Fruit fly (Drosophila melanogaster) whole organism, embryonic: Measurements from ENCODE around the gene CG42685.

Experiments used
- Antp ChIP-seq: fragments of 200-800 bp; sonication (Bioruptor generic); optimal IDR thresholded peaks from 3 replicates; lab custom pipeline; 2016; ENCODE audit warnings: missing biosample characterization, missing genetic modification characterization
- Bgb ChIP-seq: fragments of 200-800 bp; sonication (Bioruptor generic); IDR thresholded peaks from 2 replicates; pipeline ENCODE4 v1.3.6; 2022; ENCODE audit warnings: missing biosample characterization, missing genetic modification characterization; ENCODE audit not compliant: partially characterized antibody
- Blimp-1 ChIP-seq: fragments of 200-800 bp; sonication (Bioruptor generic); optimal IDR thresholded peaks from 3 replicates; lab custom pipeline; 2018; ENCODE audit warnings: missing biosample characterization, missing genetic modification characterization, mild to moderate bottlenecking, moderate library complexity, missing genetic modification reagents
- CG10209 ChIP-seq: fragments of 200-800 bp; sonication (Bioruptor generic); optimal IDR thresholded peaks from 3 replicates; lab custom pipeline; 2017; ENCODE audit warnings: missing biosample characterization, mild to moderate bottlenecking, missing genetic modification characterization, missing genetic modification reagents
- CG1024 ChIP-seq: fragments of 200-800 bp; sonication (Bioruptor generic); IDR thresholded peaks from 2 replicates; pipeline ENCODE4 v1.3.6; 2022; ENCODE audit warnings: missing biosample characterization, missing genetic modification characterization
- CG10267 ChIP-seq: fragments of 200-800 bp; sonication (Bioruptor generic); optimal IDR thresholded peaks from 2 replicates; lab custom pipeline; 2018; ENCODE audit warnings: missing biosample characterization, mild to moderate bottlenecking, missing genetic modification characterization, moderate library complexity
- CG10321 ChIP-seq: fragments of 200-800 bp; sonication (Bioruptor generic); IDR thresholded peaks from 2 replicates; pipeline ENCODE4 v1.3.6; 2022; ENCODE audit warnings: missing biosample characterization, missing genetic modification characterization
- CG11504 ChIP-seq: fragments of 200-800 bp; sonication (Bioruptor generic); optimal IDR thresholded peaks from 3 replicates; lab custom pipeline; 2019; ENCODE audit warnings: missing biosample characterization, mild to moderate bottlenecking, missing genetic modification characterization, moderate library complexity
- CG13424 ChIP-seq: fragments of 200-800 bp; sonication (Bioruptor generic); optimal IDR thresholded peaks from 2 replicates; lab custom pipeline; 2019; ENCODE audit warnings: missing biosample characterization, mild to moderate bottlenecking, missing genetic modification characterization, moderate library complexity
- CG14014 ChIP-seq: fragments of 200-800 bp; sonication (Bioruptor generic); IDR thresholded peaks from 2 replicates; pipeline ENCODE4 v1.3.6; 2022; ENCODE audit warnings: missing biosample characterization, missing genetic modification characterization
- CG14050 ChIP-seq: fragments of 200-800 bp; sonication (Bioruptor generic); IDR thresholded peaks from 3 replicates; pipeline ENCODE4 v1.3.6; 2022; ENCODE audit warnings: missing biosample characterization, missing genetic modification characterization
- CG15269 ChIP-seq: fragments of 200-800 bp; sonication (Bioruptor generic); optimal IDR thresholded peaks from 2 replicates; lab custom pipeline; 2018; ENCODE audit warnings: missing biosample characterization, mild to moderate bottlenecking, missing genetic modification characterization, moderate library complexity
- CG1529 ChIP-seq: fragments of 200-800 bp; sonication (Bioruptor generic); optimal IDR thresholded peaks from 3 replicates; lab custom pipeline; 2018; ENCODE audit warnings: missing biosample characterization, missing genetic modification characterization
- CG15601 ChIP-seq: fragments of 200-800 bp; sonication (Bioruptor generic); optimal IDR thresholded peaks from 3 replicates; lab custom pipeline; 2019; ENCODE audit warnings: missing biosample characterization, mild to moderate bottlenecking, missing genetic modification characterization, moderate library complexity
- CG1603 ChIP-seq: fragments of 200-800 bp; sonication (Bioruptor generic); optimal IDR thresholded peaks from 2 replicates; lab custom pipeline; 2019; ENCODE audit warnings: missing biosample characterization, mild to moderate bottlenecking, missing genetic modification characterization, moderate library complexity
- CG17912 ChIP-seq: fragments of 200-800 bp; sonication (Bioruptor generic); optimal IDR thresholded peaks from 2 replicates; lab custom pipeline; 2018; ENCODE audit warnings: missing biosample characterization, mild to moderate bottlenecking, missing genetic modification characterization
- CG3065 ChIP-seq: fragments of 200-800 bp; sonication (Bioruptor generic); optimal IDR thresholded peaks from 2 replicates; lab custom pipeline; 2016; ENCODE audit warnings: missing biosample characterization, missing genetic modification characterization
- CG31441 ChIP-seq: fragments of 200-800 bp; sonication (Bioruptor generic); IDR thresholded peaks from 2 replicates; pipeline ENCODE4 v1.3.6; 2022; ENCODE audit warnings: missing biosample characterization, missing genetic modification characterization
- CG3847 ChIP-seq: fragments of 200-800 bp; sonication (Bioruptor generic); IDR thresholded peaks from 2 replicates; pipeline ENCODE4 v1.3.6; 2022; ENCODE audit warnings: missing biosample characterization, missing genetic modification characterization
- CG5245 ChIP-seq: fragments of 200-800 bp; sonication (Bioruptor generic); optimal IDR thresholded peaks from 3 replicates; lab custom pipeline; 2016; ENCODE audit warnings: missing biosample characterization, missing genetic modification characterization
- CG7839 ChIP-seq: fragments of 200-800 bp; sonication (Bioruptor generic); optimal IDR thresholded peaks from 3 replicates; lab custom pipeline; 2018; ENCODE audit warnings: missing biosample characterization, mild to moderate bottlenecking, missing genetic modification characterization, moderate library complexity
- CHES-1-like ChIP-seq: fragments of 200-800 bp; sonication (Bioruptor generic); optimal IDR thresholded peaks from 2 replicates; lab custom pipeline; 2016; ENCODE audit warnings: missing biosample characterization, missing genetic modification characterization
- D ChIP-seq, 2 experiments: fragments of 200-800 bp in 1 of 2; fragments of >200 bp in 1 of 2; sonication (Bioruptor generic) in 1 of 2; optimal IDR thresholded peaks; 2 replicates in 1 of 2; 3 replicates in 1 of 2; lab custom pipeline; 2017; ENCODE audit warnings: mild to moderate bottlenecking in 1 of 2, missing biosample characterization in 1 of 2, missing genetic modification characterization in 1 of 2, missing genetic modification reagents in 1 of 2
- Doc3 ChIP-seq: fragments of 200-800 bp; sonication (Bioruptor generic); IDR thresholded peaks from 3 replicates; pipeline ENCODE4 v1.3.6; 2022; ENCODE audit warnings: missing biosample characterization, missing genetic modification characterization; ENCODE audit not compliant: partially characterized antibody
- E2f2 ChIP-seq: fragments of 200-800 bp; sonication (Bioruptor generic); IDR thresholded peaks from 2 replicates; pipeline ENCODE4 v1.3.6; 2022; ENCODE audit warnings: missing biosample characterization, missing genetic modification characterization
- Fer2 ChIP-seq: fragments of 200-800 bp; sonication (Bioruptor generic); optimal IDR thresholded peaks from 2 replicates; lab custom pipeline; 2018; ENCODE audit warnings: missing biosample characterization, mild to moderate bottlenecking, missing genetic modification characterization, moderate library complexity
- H2.0 ChIP-seq: fragments of 200-800 bp; sonication (Bioruptor generic); IDR thresholded peaks from 2 replicates; pipeline ENCODE4 v1.3.6; 2022; ENCODE audit warnings: missing biosample characterization, missing genetic modification characterization
- Hr3 ChIP-seq: fragments of 200-800 bp; sonication (Bioruptor generic); optimal IDR thresholded peaks from 3 replicates; lab custom pipeline; 2016; ENCODE audit warnings: missing biosample characterization, missing genetic modification characterization
- Meics ChIP-seq: fragments of 200-800 bp; sonication (Bioruptor generic); optimal IDR thresholded peaks from 2 replicates; lab custom pipeline; 2017; ENCODE audit warnings: missing biosample characterization, mild to moderate bottlenecking, missing genetic modification characterization
- Ptx1 ChIP-seq: fragments of 200-800 bp; sonication (Bioruptor generic); IDR thresholded peaks from 2 replicates; pipeline ENCODE4 v1.3.6; 2022; ENCODE audit warnings: missing biosample characterization, missing genetic modification characterization
- Ssrp ChIP-seq: fragments of 200-800 bp; sonication (Bioruptor generic); optimal IDR thresholded peaks from 2 replicates; lab custom pipeline; 2018; ENCODE audit warnings: missing biosample characterization, mild to moderate bottlenecking, missing genetic modification characterization, moderate library complexity
- TFAM ChIP-seq: fragments of 200-800 bp; sonication (Bioruptor generic); optimal IDR thresholded peaks from 2 replicates; lab custom pipeline; 2017; ENCODE audit warnings: missing biosample characterization, missing genetic modification characterization, inconsistent platforms
- Xbp1 ChIP-seq: fragments of 200-800 bp; sonication (Bioruptor generic); optimal IDR thresholded peaks from 3 replicates; lab custom pipeline; 2016; ENCODE audit warnings: missing biosample characterization, mild to moderate bottlenecking, missing genetic modification characterization
- amos ChIP-seq: fragments of 200-800 bp; sonication (Bioruptor generic); IDR thresholded peaks from 2 replicates; pipeline ENCODE4 v1.3.6; 2022; ENCODE audit warnings: missing biosample characterization, missing genetic modification characterization; ENCODE audit not compliant: partially characterized antibody
- chn ChIP-seq: fragments of 200-800 bp; sonication (Bioruptor generic); optimal IDR thresholded peaks from 2 replicates; lab custom pipeline; 2016; ENCODE audit warnings: missing biosample characterization, missing genetic modification characterization
- dan ChIP-seq: fragments of 200-800 bp; sonication (Bioruptor generic); IDR thresholded peaks from 2 replicates; pipeline ENCODE4 v1.3.6; 2022; ENCODE audit warnings: missing biosample characterization, missing genetic modification characterization
- dimm ChIP-seq: fragments of 200-800 bp; sonication (Bioruptor generic); IDR thresholded peaks from 2 replicates; pipeline ENCODE4 v1.3.6; 2022; ENCODE audit warnings: missing biosample characterization, missing genetic modification characterization
- dmrt11E ChIP-seq: fragments of 200-800 bp; sonication (Bioruptor generic); optimal IDR thresholded peaks from 3 replicates; lab custom pipeline; 2018; ENCODE audit warnings: missing biosample characterization, mild to moderate bottlenecking, missing genetic modification characterization, moderate library complexity
- dpn ChIP-seq, 2 experiments: fragments of 200-800 bp; sonication (Bioruptor generic); optimal IDR thresholded peaks; 3 replicates each; lab custom pipeline; 2016; ENCODE audit warnings: missing biosample characterization in 2 of 2, missing genetic modification characterization in 2 of 2
- ewg ChIP-seq: fragments of 200-800 bp; sonication (Bioruptor generic); optimal IDR thresholded peaks from 3 replicates; lab custom pipeline; 2017; ENCODE audit warnings: mild to moderate bottlenecking, missing biosample characterization, missing genetic modification reagents, missing genetic modification characterization
- grau ChIP-seq: fragments of 200-800 bp; optimal IDR thresholded peaks from 3 replicates; lab custom pipeline; 2019; ENCODE audit warnings: missing biosample characterization, mild to moderate bottlenecking, missing genetic modification characterization, moderate library complexity
- pita ChIP-seq: fragments of 200-800 bp; sonication (Bioruptor generic); optimal IDR thresholded peaks from 2 replicates; lab custom pipeline; 2017; ENCODE audit warnings: missing biosample characterization, mild to moderate bottlenecking, missing genetic modification characterization
- sens-2 ChIP-seq: fragments of 200-800 bp; sonication (Bioruptor generic); IDR thresholded peaks from 2 replicates; pipeline ENCODE4 v1.3.6; 2022; ENCODE audit warnings: missing biosample characterization, missing genetic modification characterization
- sima ChIP-seq: fragments of 200-800 bp; sonication (Bioruptor generic); optimal IDR thresholded peaks from 2 replicates; lab custom pipeline; 2016; ENCODE audit warnings: missing biosample characterization, missing genetic modification characterization
- sisA ChIP-seq: fragments of 200-800 bp; sonication (Bioruptor generic); IDR thresholded peaks from 2 replicates; pipeline ENCODE4 v1.3.6; 2022; ENCODE audit warnings: missing biosample characterization, missing genetic modification characterization
- sna ChIP-seq: fragments of 200-800 bp; sonication (Bioruptor generic); IDR thresholded peaks from 2 replicates; pipeline ENCODE4 v1.3.6; 2022; ENCODE audit warnings: missing biosample characterization, missing genetic modification characterization; ENCODE audit not compliant: partially characterized antibody
- sr ChIP-seq: fragments of 200-800 bp; sonication (Bioruptor generic); IDR thresholded peaks from 3 replicates; pipeline ENCODE4 v1.3.6; 2022; ENCODE audit warnings: missing biosample characterization, missing genetic modification characterization
- unc-4 ChIP-seq: fragments of 200-800 bp; sonication (Bioruptor generic); IDR thresholded peaks from 2 replicates; pipeline ENCODE4 v1.3.6; 2022; ENCODE audit warnings: missing biosample characterization, missing genetic modification characterization; ENCODE audit not compliant: partially characterized antibody
- zf30C ChIP-seq: fragments of 200-800 bp; sonication (Bioruptor generic); optimal IDR thresholded peaks from 3 replicates; lab custom pipeline; 2018; ENCODE audit warnings: missing biosample characterization, mild to moderate bottlenecking, missing genetic modification characterization
- zfh1 ChIP-seq: fragments of 200-800 bp; sonication (Bioruptor generic); IDR thresholded peaks from 3 replicates; pipeline ENCODE4 v1.3.6; 2022; ENCODE audit warnings: missing biosample characterization, missing genetic modification characterization

Gene CG42685

dm6 chr2L:14701495-14701894 lies 28.5 kb downstream of the CG42685 start (continued):
- peak; percentile 15 for TF ChIP-seq CG3065
- peak; percentile 79 for TF ChIP-seq CG1024 (GFP tag; lab: Robert Waterston, UW)
- TF ChIP-seq CG10209 (GFP tag; lab: Kevin White, UChicago), result peak; percentile 57
- TF ChIP-seq sima (GFP tag; lab: Kevin White, UChicago), result no peak
- TF ChIP-seq CHES-1-like (GFP tag; lab: Kevin White, UChicago), result no peak
- no peak for TF ChIP-seq sna
- no peak for TF ChIP-seq unc-4
- TF ChIP-seq Fer2 (tag; lab: Kevin White, UChicago), result no peak
- TF ChIP-seq Meics (GFP tag; lab: Kevin White, UChicago), result no peak
- no peak for TF ChIP-seq dan
- TF ChIP-seq Ptx1 (GFP tag; lab: Robert Waterston, UW), result peak; percentile 61
- peak in 1 of 2 experiments; percentile 38 for TF ChIP-seq dpn (GFP tag; optimal IDR thresholded peaks at IDR 0.05; lab: Kevin White, UChicago)
- no peak for TF ChIP-seq pita (GFP tag; lab: Kevin White, UChicago)
- TF ChIP-seq CG15601, result peak; percentile 55
- peak; percentile 39; the same call in 1 of the 2 replicates for TF ChIP-seq E2f2 (GFP tag; lab: Robert Waterston, UW)
- no peak for TF ChIP-seq CG3847 (GFP tag; lab: Robert Waterston, UW)
- peak; percentile 52 for TF ChIP-seq dimm (GFP tag; lab: Robert Waterston, UW)
- peak; percentile 39 for TF ChIP-seq CG13424 (tag; lab: Kevin White, UChicago)
- TF ChIP-seq CG11504 (tag; lab: Kevin White, UChicago), result peak; percentile 75
- peak; percentile 43; the same call in 1 of the 3 replicates for TF ChIP-seq CG14050 (GFP tag; lab: Robert Waterston, UW)
- no peak for TF ChIP-seq Antp (GFP tag; lab: Kevin White, UChicago)
- TF ChIP-seq CG10267 (tag; lab: Kevin White, UChicago), result peak; percentile 18
- TF ChIP-seq amos (GFP tag; lab: Robert Waterston, UW), result no peak
- peak; percentile 74 for TF ChIP-seq dmrt11E (tag; lab: Kevin White, UChicago)
- no peak for TF ChIP-seq D (optimal IDR thresholded peaks at IDR 0.05; lab: Kevin White, UChicago)
- peak; percentile 48 for TF ChIP-seq D (GFP tag; optimal IDR thresholded peaks at IDR 0.05; lab: Kevin White, UChicago)
- peak; percentile 58 for TF ChIP-seq H2.0 (GFP tag; lab: Robert Waterston, UW)
- peak; percentile 42 for TF ChIP-seq CG15269
- TF ChIP-seq CG7839 (tag; lab: Kevin White, UChicago), result peak; percentile 71
- peak; percentile 57 for TF ChIP-seq grau (tag; lab: Kevin White, UChicago)
- TF ChIP-seq Doc3 (GFP tag; lab: Robert Waterston, UW), result no peak
- no peak for TF ChIP-seq CG17912 (GFP tag; lab: Kevin White, UChicago)
- no peak for TF ChIP-seq Bgb (GFP tag; lab: Robert Waterston, UW)
- peak; percentile 56 for TF ChIP-seq CG1529 (GFP tag; lab: Kevin White, UChicago)
- peak; percentile 5 for TF ChIP-seq chn (GFP tag; lab: Kevin White, UChicago)
- TF ChIP-seq TFAM (GFP tag; lab: Kevin White, UChicago), result no peak
- TF ChIP-seq CG5245 (GFP tag; lab: Kevin White, UChicago), result peak; percentile 80
- peak; percentile 65; the same call in 1 of the 2 replicates for TF ChIP-seq sens-2 (GFP tag; lab: Robert Waterston, UW)
- TF ChIP-seq CG1603, result peak; percentile 89
- peak; percentile 14 for TF ChIP-seq Blimp-1 (GFP tag; lab: Kevin White, UChicago)
- no peak for TF ChIP-seq CG10321 (GFP tag; lab: Robert Waterston, UW)
- TF ChIP-seq zfh1 (GFP tag; lab: Robert Waterston, UW), result peak; percentile 83
- no peak for TF ChIP-seq CG31441 (GFP tag; lab: Robert Waterston, UW)
- peak; percentile 40 for TF ChIP-seq zf30C
- peak; percentile 85 for TF ChIP-seq sisA (GFP tag; lab: Robert Waterston, UW)
- peak; percentile 24; the same call in 1 of the 2 replicates for TF ChIP-seq CG14014 (GFP tag; lab: Robert Waterston, UW)
- TF ChIP-seq sr (GFP tag; lab: Robert Waterston, UW), result 0 out of 3 replicates have a peak, but pooled peaks have one; percentile 26
- TF ChIP-seq Hr3 (GFP tag; lab: Kevin White, UChicago), result peak; percentile 72
- peak; percentile 80 for TF ChIP-seq Xbp1 (GFP tag; lab: Kevin White, UChicago)
- TF ChIP-seq Ssrp (tag; lab: Kevin White, UChicago), result peak; percentile 78
- peak; percentile 67 for TF ChIP-seq ewg (GFP tag; lab: Kevin White, UChicago)
